Comparison of ENCODE assay signal across 2 fruit fly cellular contexts in the genomic region with DNA sequence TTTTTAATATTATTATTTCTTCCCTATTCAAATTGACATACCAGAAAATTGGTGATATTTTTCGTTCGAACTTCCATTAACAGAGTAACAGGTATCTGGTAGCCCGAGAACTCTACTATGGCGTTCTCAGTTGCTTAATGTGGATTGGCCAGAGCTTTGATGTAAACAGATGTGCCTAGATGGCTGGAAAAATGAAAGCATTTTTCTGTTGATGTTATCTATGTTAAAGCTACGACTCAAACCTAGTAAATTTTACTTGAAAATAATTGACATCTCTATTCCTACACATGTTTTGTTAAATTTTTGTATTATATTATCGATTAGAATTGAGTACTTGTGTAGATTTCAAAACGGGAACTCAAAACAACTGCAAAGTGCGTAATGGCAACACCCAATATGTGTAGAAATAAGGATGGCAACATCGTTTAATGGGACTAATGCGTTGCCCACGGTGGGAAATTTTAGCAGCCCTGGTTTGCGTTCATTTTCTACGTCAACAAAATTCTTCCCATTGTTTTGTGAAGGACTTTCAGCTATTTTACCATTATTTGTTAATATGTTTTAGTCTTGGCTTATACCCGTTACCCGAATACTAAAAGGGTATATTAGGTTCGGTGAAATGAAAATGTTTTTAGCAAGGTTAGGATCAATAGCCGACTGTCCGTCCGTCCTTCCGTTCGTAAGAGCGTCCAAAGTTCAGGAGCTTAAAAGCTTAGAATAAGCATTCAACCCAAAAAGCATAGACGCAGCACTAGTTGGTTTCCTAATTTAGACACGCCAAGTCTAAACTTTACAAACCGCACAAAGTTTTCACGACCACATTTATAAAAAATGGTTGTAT.
TF ChIP-seq lines count a peak whose summit lies in the region.

No protein-coding gene starts in this region.

TF ChIP-seq in whole organism, embryonic, 481 proteins besides CTCF, POLR2A, EP300 and RAD21 (continued from another document and continues in another):
- TF ChIP-seq tna (GFP tag; IDR thresholded peaks at IDR 0.05; lab: Robert Waterston, UW; ENCODE audit: partially characterized antibody), result peak; percentile 96
- TF ChIP-seq pzg (GFP tag; optimal IDR thresholded peaks at IDR 0.05; lab: Kevin White, UChicago), result peak; percentile 51
- peak; percentile 33 for TF ChIP-seq BEAF-32 (GFP tag; optimal IDR thresholded peaks at IDR 0.05; lab: Kevin White, UChicago)
- peak; percentile 87 for TF ChIP-seq CG7928 (GFP tag; optimal IDR thresholded peaks at IDR 0.05; lab: Kevin White, UChicago)
- peak; percentile 15 for TF ChIP-seq NC2β (GFP tag; optimal IDR thresholded peaks at IDR 0.05; lab: Kevin White, UChicago)
- TF ChIP-seq CG8281 (tag; optimal IDR thresholded peaks at IDR 0.05; lab: Kevin White, UChicago), result no peak
- TF ChIP-seq Bgb (GFP tag; IDR thresholded peaks at IDR 0.05; lab: Robert Waterston, UW; ENCODE audit: partially characterized antibody), result peak; percentile 87
- peak; percentile 0 for TF ChIP-seq CG8924 (tag; optimal IDR thresholded peaks at IDR 0.05; lab: Kevin White, UChicago)
- TF ChIP-seq Med (GFP tag; lab: Kevin White, UChicago), result peak; percentile 80
- peak; percentile 61 for TF ChIP-seq gfzf (GFP tag; optimal IDR thresholded peaks at IDR 0.05; lab: Kevin White, UChicago)
- peak; percentile 34 for TF ChIP-seq ftz-f1 (GFP tag; optimal IDR thresholded peaks at IDR 0.05; lab: Kevin White, UChicago)
- TF ChIP-seq CG34224 (GFP tag; IDR thresholded peaks at IDR 0.05; lab: Robert Waterston, UW; ENCODE audit: partially characterized antibody), result peak; percentile 39; the same call in 1 of the 3 replicates
- TF ChIP-seq CG14050 (GFP tag; IDR thresholded peaks at IDR 0.05; lab: Robert Waterston, UW), result no peak
- TF ChIP-seq Antp (GFP tag; optimal IDR thresholded peaks at IDR 0.05; lab: Kevin White, UChicago), result no peak
- no peak for TF ChIP-seq CG12104 (GFP tag; optimal IDR thresholded peaks at IDR 0.05; lab: Kevin White, UChicago)
- peak; percentile 68; the same call in 1 of the 3 replicates for TF ChIP-seq vnd (GFP tag; IDR thresholded peaks at IDR 0.05; lab: Robert Waterston, UW; ENCODE audit: partially characterized antibody)
- peak; percentile 24 for TF ChIP-seq CG2116 (GFP tag; optimal IDR thresholded peaks at IDR 0.05; lab: Kevin White, UChicago)
- TF ChIP-seq hkb (optimal IDR thresholded peaks at IDR 0.05; lab: Kevin White, UChicago), result peak; percentile 14
- TF ChIP-seq hkb (GFP tag; IDR thresholded peaks at IDR 0.05; lab: Robert Waterston, UW), result no peak
- TF ChIP-seq Chrac-16 (GFP tag; optimal IDR thresholded peaks at IDR 0.05; lab: Kevin White, UChicago), result peak; percentile 40
- TF ChIP-seq ato (GFP tag; IDR thresholded peaks at IDR 0.05; lab: Robert Waterston, UW; ENCODE audit: partially characterized antibody), result peak; percentile 87
- TF ChIP-seq D19A (tag; optimal IDR thresholded peaks at IDR 0.05; lab: Kevin White, UChicago), result peak; percentile 73
- no peak for TF ChIP-seq E2f2 (GFP tag; IDR thresholded peaks at IDR 0.05; lab: Robert Waterston, UW)
- TF ChIP-seq CoRest (tag; optimal IDR thresholded peaks at IDR 0.05; lab: Kevin White, UChicago), result peak; percentile 17
- peak; percentile 19 for TF ChIP-seq CG18262 (tag; optimal IDR thresholded peaks at IDR 0.05; lab: Kevin White, UChicago)
- peak in 1 of 2 experiments; percentile 75 for TF ChIP-seq insv (GFP tag; optimal IDR thresholded peaks at IDR 0.05; lab: Kevin White, UChicago)
- TF ChIP-seq dmrt11E (tag; optimal IDR thresholded peaks at IDR 0.05; lab: Kevin White, UChicago), result peak; percentile 45
- TF ChIP-seq CG2199 (GFP tag; IDR thresholded peaks at IDR 0.05; lab: Robert Waterston, UW), result peak; percentile 63; the same call in 1 of the 3 replicates
- TF ChIP-seq CG1832 (GFP tag; optimal IDR thresholded peaks at IDR 0.05; lab: Kevin White, UChicago), result no peak
- TF ChIP-seq CG15073 (GFP tag; optimal IDR thresholded peaks at IDR 0.05; lab: Kevin White, UChicago), result peak; percentile 15
- peak in 1 of 2 experiments; percentile 7 for TF ChIP-seq Pdp1 (GFP tag; optimal IDR thresholded peaks at IDR 0.05; lab: Kevin White, UChicago)
- no peak for TF ChIP-seq maf-S (GFP tag; optimal IDR thresholded peaks at IDR 0.05; lab: Kevin White, UChicago)
- peak; percentile 28 for TF ChIP-seq az2 (GFP tag; optimal IDR thresholded peaks at IDR 0.05; lab: Kevin White, UChicago)
- TF ChIP-seq CG31365 (tag; optimal IDR thresholded peaks at IDR 0.05; lab: Kevin White, UChicago), result peak; percentile 36
- no peak for TF ChIP-seq Oaz (GFP tag; IDR thresholded peaks at IDR 0.05; lab: Robert Waterston, UW)
- TF ChIP-seq Nf-YC (tag; optimal IDR thresholded peaks at IDR 0.05; lab: Kevin White, UChicago), result peak; percentile 80
- TF ChIP-seq CG12659 (GFP tag; optimal IDR thresholded peaks at IDR 0.05; lab: Kevin White, UChicago), result peak; percentile 39
- TF ChIP-seq CG10209 (GFP tag; optimal IDR thresholded peaks at IDR 0.05; lab: Kevin White, UChicago), result no peak
- TF ChIP-seq pho (GFP tag; optimal IDR thresholded peaks at IDR 0.05; lab: Kevin White, UChicago), result peak; percentile 36
- TF ChIP-seq D19B (GFP tag; optimal IDR thresholded peaks at IDR 0.05; lab: Kevin White, UChicago), result peak; percentile 64
- TF ChIP-seq CG13894 (tag; optimal IDR thresholded peaks at IDR 0.05; lab: Kevin White, UChicago), result no peak
- TF ChIP-seq CG15011 (GFP tag; optimal IDR thresholded peaks at IDR 0.05; lab: Kevin White, UChicago), result no peak
- TF ChIP-seq lilli (GFP tag; optimal IDR thresholded peaks at IDR 0.05; lab: Kevin White, UChicago), result peak; percentile 1
- TF ChIP-seq CG12299 (tag; optimal IDR thresholded peaks at IDR 0.05; lab: Kevin White, UChicago), result peak; percentile 10
- TF ChIP-seq bsh (GFP tag; optimal IDR thresholded peaks at IDR 0.05; lab: Kevin White, UChicago), result peak in 1 of 2 experiments; percentile 39
- peak; percentile 27 for TF ChIP-seq bigmax (GFP tag; optimal IDR thresholded peaks at IDR 0.05; lab: Kevin White, UChicago)
- TF ChIP-seq onecut (GFP tag; IDR thresholded peaks at IDR 0.05; lab: Robert Waterston, UW), result peak; percentile 89
- peak; percentile 5 for TF ChIP-seq B-H2 (GFP tag; optimal IDR thresholded peaks at IDR 0.05; lab: Kevin White, UChicago)
- no peak for TF ChIP-seq CG2875 (GFP tag; optimal IDR thresholded peaks at IDR 0.05; lab: Kevin White, UChicago)
- TF ChIP-seq CG3163 (GFP tag; optimal IDR thresholded peaks at IDR 0.05; lab: Kevin White, UChicago), result peak; percentile 8
- TF ChIP-seq CG14860 (GFP tag; IDR thresholded peaks at IDR 0.05; lab: Robert Waterston, UW; ENCODE audit: partially characterized antibody), result peak; percentile 89
- peak; percentile 3 for TF ChIP-seq nau (GFP tag; optimal IDR thresholded peaks at IDR 0.05; lab: Kevin White, UChicago)
- peak; percentile 60 for TF ChIP-seq Ets97D (GFP tag; optimal IDR thresholded peaks at IDR 0.05; lab: Kevin White, UChicago)
- TF ChIP-seq CG5245 (GFP tag; optimal IDR thresholded peaks at IDR 0.05; lab: Kevin White, UChicago), result no peak
- TF ChIP-seq da (GFP tag; optimal IDR thresholded peaks at IDR 0.05; lab: Kevin White, UChicago), result no peak
- TF ChIP-seq CG6683 (GFP tag; optimal IDR thresholded peaks at IDR 0.05; lab: Kevin White, UChicago), result no peak
- TF ChIP-seq PHDP (tag; optimal IDR thresholded peaks at IDR 0.05; lab: Kevin White, UChicago), result peak; percentile 18
- TF ChIP-seq ems (GFP tag; optimal IDR thresholded peaks at IDR 0.05; lab: Kevin White, UChicago), result peak; percentile 15
- TF ChIP-seq CkIIα-i1 (GFP tag; IDR thresholded peaks at IDR 0.05; lab: Robert Waterston, UW), result no peak

TF ChIP-seq in whole organism, prepupa, 60 proteins besides CTCF, POLR2A, EP300 and RAD21 (continued from another document):
- TF ChIP-seq CG8119 (GFP tag; IDR thresholded peaks at IDR 0.05; lab: Robert Waterston, UW) (no peak), Eip78C (GFP tag; lab: Kevin White, UChicago) (peak; percentile 70), OdsH (GFP tag; optimal IDR thresholded peaks at IDR 0.05; lab: Kevin White, UChicago) (peak; percentile 34), CG16779 (tag; optimal IDR thresholded peaks at IDR 0.05; lab: Kevin White, UChicago) (no peak), CG4318 (GFP tag; optimal IDR thresholded peaks at IDR 0.05; lab: Kevin White, UChicago) (no peak), CG31627 (GFP tag; optimal IDR thresholded peaks at IDR 0.05; lab: Kevin White, UChicago) (no peak), Sox15 (GFP tag; optimal IDR thresholded peaks at IDR 0.05; lab: Kevin White, UChicago) (no peak), CG11294 (GFP tag; IDR thresholded peaks at IDR 0.05; lab: Robert Waterston, UW) (no peak), CG15336 (GFP tag; IDR thresholded peaks at IDR 0.05; lab: Robert Waterston, UW) (no peak), topi (GFP tag; optimal IDR thresholded peaks at IDR 0.05; lab: Kevin White, UChicago) (no peak), CG8632 (GFP tag; optimal IDR thresholded peaks at IDR 0.05; lab: Kevin White, UChicago) (no peak), fd85E (GFP tag; optimal IDR thresholded peaks at IDR 0.05; lab: Kevin White, UChicago) (no peak), CG32006 (GFP tag; optimal IDR thresholded peaks at IDR 0.05; lab: Kevin White, UChicago) (no peak), eg (GFP tag; IDR thresholded peaks at IDR 0.05; lab: Robert Waterston, UW) (no peak), Hr38 (GFP tag; optimal IDR thresholded peaks at IDR 0.05; lab: Kevin White, UChicago) (no peak), Sox14 (GFP tag; optimal IDR thresholded peaks at IDR 0.05; lab: Kevin White, UChicago) (peak; percentile 2), Eip93F (GFP tag; optimal IDR thresholded peaks at IDR 0.05; lab: Kevin White, UChicago) (no peak), Gug (GFP tag; IDR thresholded peaks at IDR 0.05; lab: Robert Waterston, UW) (no peak), Ets21C (GFP tag; optimal IDR thresholded peaks at IDR 0.05; lab: Kevin White, UChicago) (no peak), CG9139 (GFP tag; optimal IDR thresholded peaks at IDR 0.05; lab: Kevin White, UChicago) (no peak), CG10631 (GFP tag; optimal IDR thresholded peaks at IDR 0.05; lab: Kevin White, UChicago) (no peak), Blimp-1 (GFP tag; optimal IDR thresholded peaks at IDR 0.05; lab: Kevin White, UChicago) (no peak), fkh (GFP tag; optimal IDR thresholded peaks at IDR 0.05; lab: Kevin White, UChicago) (peak; percentile 20), fd59A (GFP tag; optimal IDR thresholded peaks at IDR 0.05; lab: Kevin White, UChicago) (no peak), CG1621 (tag; optimal IDR thresholded peaks at IDR 0.05; lab: Kevin White, UChicago) (no peak), Hr4 (GFP tag; optimal IDR thresholded peaks at IDR 0.05; lab: Kevin White, UChicago) (no peak), net (GFP tag; optimal IDR thresholded peaks at IDR 0.05; lab: Kevin White, UChicago) (no peak), dsx (GFP tag; optimal IDR thresholded peaks at IDR 0.05; lab: Kevin White, UChicago; ENCODE audit: poor library complexity, severe bottlenecking) (no peak), achi (GFP tag; optimal IDR thresholded peaks at IDR 0.05; lab: Kevin White, UChicago) (no peak), CG6792 (GFP tag; optimal IDR thresholded peaks at IDR 0.05; lab: Kevin White, UChicago) (no peak), salr (GFP tag; optimal IDR thresholded peaks at IDR 0.05; lab: Kevin White, UChicago) (no peak), dac (GFP tag; optimal IDR thresholded peaks at IDR 0.05; lab: Kevin White, UChicago) (no peak), acj6 (GFP tag; optimal IDR thresholded peaks at IDR 0.05; lab: Kevin White, UChicago) (no peak), CG6808 (GFP tag; optimal IDR thresholded peaks at IDR 0.05; lab: Kevin White, UChicago) (no peak), CG6276 (GFP tag; optimal IDR thresholded peaks at IDR 0.05; lab: Kevin White, UChicago) (no peak), lz (GFP tag; optimal IDR thresholded peaks at IDR 0.05; lab: Kevin White, UChicago) (no peak), Lpt (GFP tag; optimal IDR thresholded peaks at IDR 0.05; lab: Kevin White, UChicago) (no peak), CG11902 (GFP tag; optimal IDR thresholded peaks at IDR 0.05; lab: Kevin White, UChicago) (no peak), vri (GFP tag; optimal IDR thresholded peaks at IDR 0.05; lab: Kevin White, UChicago) (no peak)
